Worm (Caenorhabditis elegans) whole organism, L1 larva: ENCODE measurements around the gene T22B2.2.

Source experiments
- aha-1 ChIP-seq: fragments of 150-350 bp; optimal IDR thresholded peaks from 2 replicates; lab custom pipeline; 2014; ENCODE audit warnings: missing biosample characterization, missing genetic modification characterization
- alr-1 ChIP-seq: fragments of 200-800 bp; sonication (Bioruptor generic); optimal IDR thresholded peaks from 2 replicates; lab custom pipeline; 2018; ENCODE audit warnings: borderline replicate concordance, mild to moderate bottlenecking, missing genetic modification characterization, missing compliant biosample characterization
- aly-2 ChIP-seq: fragments of 150-350 bp; optimal IDR thresholded peaks from 2 replicates; lab custom pipeline; 2014; ENCODE audit warnings: missing biosample characterization, missing genetic modification characterization
- ama-1 ChIP-seq: fragments of 150-350 bp; optimal IDR thresholded peaks from 2 replicates; lab custom pipeline; 2014
- ceh-63 ChIP-seq: fragments of 200-800 bp; sonication (Bioruptor generic); optimal IDR thresholded peaks from 2 replicates; lab custom pipeline; 2018; ENCODE audit warnings: mild to moderate bottlenecking, missing genetic modification characterization, missing compliant biosample characterization
- ceh-8 ChIP-seq: fragments of 200-800 bp; sonication (Bioruptor generic); optimal IDR thresholded peaks from 2 replicates; lab custom pipeline; 2018; ENCODE audit warnings: mild to moderate bottlenecking, missing genetic modification characterization, moderate library complexity, missing compliant biosample characterization
- ceh-82 ChIP-seq, 3 experiments: fragments of 150-350 bp in 1 of 3; sonication (generic microtip) in 2 of 3; optimal IDR thresholded peaks; 2 replicates each; lab custom pipeline; 2014 to 2017; ENCODE audit warnings: missing biosample characterization in 3 of 3, missing genetic modification characterization in 3 of 3
- ceh-88 ChIP-seq: fragments of 200-800 bp; sonication (Bioruptor generic); IDR thresholded peaks from 2 replicates; pipeline ENCODE4 v1.3.6; 2022; ENCODE audit warnings: missing genetic modification characterization, missing compliant biosample characterization
- dpl-1 ChIP-seq, 3 experiments: fragments of 150-350 bp in 2 of 3; sonication (generic microtip) in 1 of 3; optimal IDR thresholded peaks; 2 replicates each; lab custom pipeline; 2014 to 2017; ENCODE audit warnings: missing biosample characterization in 3 of 3, missing genetic modification characterization in 3 of 3, missing genetic modification reagents in 3 of 3
- dsc-1 ChIP-seq: sonication (generic microtip); optimal IDR thresholded peaks from 2 replicates; lab custom pipeline; 2016; ENCODE audit warnings: mild to moderate bottlenecking, missing genetic modification characterization, missing compliant biosample characterization
- efl-1 ChIP-seq, 4 experiments: fragments of 150-350 bp; optimal IDR thresholded peaks in 3 of 4; peaks in 1 of 4; 1 replicate in 1 of 4; 2 replicates in 3 of 4; lab custom pipeline; 2014; ENCODE audit warnings: missing biosample characterization in 2 of 4, missing genetic modification characterization in 2 of 4, missing genetic modification reagents in 2 of 4
- egl-13 ChIP-seq: sonication (generic microtip); optimal IDR thresholded peaks from 2 replicates; lab custom pipeline; 2016; ENCODE audit warnings: missing genotype, missing genetic modification reagents, missing genetic modification characterization, missing compliant biosample characterization
- elt-2 ChIP-seq: sonication (generic microtip); optimal IDR thresholded peaks from 2 replicates; lab custom pipeline; 2016; ENCODE audit warnings: missing genetic modification characterization, mild to moderate bottlenecking, inconsistent platforms, missing compliant biosample characterization, missing genetic modification reagents
- ets-5 ChIP-seq: fragments of 200-800 bp; sonication (Bioruptor generic); IDR thresholded peaks from 2 replicates; pipeline ENCODE4 v1.3.6; 2022; ENCODE audit warnings: missing genetic modification characterization, missing compliant biosample characterization
- fkh-8 ChIP-seq: sonication (generic microtip); optimal IDR thresholded peaks from 2 replicates; lab custom pipeline; 2016; ENCODE audit warnings: mild to moderate bottlenecking, missing genetic modification characterization, missing compliant biosample characterization
- fos-1 ChIP-seq: fragments of 150-350 bp; optimal IDR thresholded peaks from 2 replicates; lab custom pipeline; 2014; ENCODE audit warnings: missing biosample characterization, missing genetic modification characterization
- hpl-2 ChIP-seq: fragments of 150-350 bp; optimal IDR thresholded peaks from 2 replicates; lab custom pipeline; 2014; ENCODE audit warnings: missing biosample characterization, missing genetic modification reagents, missing genetic modification characterization
- jun-1 ChIP-seq: fragments of 150-350 bp; optimal IDR thresholded peaks from 2 replicates; lab custom pipeline; 2014; ENCODE audit warnings: missing biosample characterization, missing genetic modification reagents, missing genetic modification characterization
- lin-14 ChIP-seq: fragments of 200-800 bp; sonication (Bioruptor generic); optimal IDR thresholded peaks from 2 replicates; lab custom pipeline; 2018; ENCODE audit warnings: mild to moderate bottlenecking, missing genetic modification characterization, moderate library complexity, missing compliant biosample characterization
- lin-35 ChIP-seq, 2 experiments: fragments of 150-350 bp; optimal IDR thresholded peaks; 2 replicates each; lab custom pipeline; 2014; ENCODE audit warnings: missing biosample characterization in 2 of 2, missing genetic modification characterization in 2 of 2, missing genetic modification reagents in 2 of 2
- lin-39 ChIP-seq: fragments of 150-350 bp; optimal IDR thresholded peaks from 2 replicates; lab custom pipeline; 2014; ENCODE audit warnings: missing biosample characterization, missing genetic modification reagents, missing genetic modification characterization
- lsy-2 ChIP-seq, 2 experiments: fragments of 150-350 bp; optimal IDR thresholded peaks; 2 replicates each; lab custom pipeline; 2014; ENCODE audit warnings: missing biosample characterization in 2 of 2, missing genetic modification characterization in 2 of 2
- mab-9 ChIP-seq: fragments of 200-800 bp; sonication (Bioruptor generic); IDR thresholded peaks from 2 replicates; pipeline ENCODE4 v1.3.6; 2022; ENCODE audit warnings: missing genetic modification reagents, missing genetic modification characterization, missing compliant biosample characterization
- mef-2 ChIP-seq: fragments of 150-350 bp; optimal IDR thresholded peaks from 2 replicates; lab custom pipeline; 2014; ENCODE audit warnings: missing biosample characterization, missing genetic modification characterization
- nhr-11 ChIP-seq: fragments of 150-350 bp; optimal IDR thresholded peaks from 2 replicates; lab custom pipeline; 2014; ENCODE audit warnings: missing biosample characterization, missing genetic modification characterization
- nhr-12 ChIP-seq: sonication (generic microtip); optimal IDR thresholded peaks from 2 replicates; lab custom pipeline; 2017; ENCODE audit warnings: missing biosample characterization, missing genetic modification characterization
- nhr-19 ChIP-seq: fragments of 200-800 bp; sonication (Bioruptor generic); conservative IDR thresholded peaks from 2 replicates; pipeline ENCODE4 v1.3.6; 2022; ENCODE audit warnings: missing genetic modification characterization, missing compliant biosample characterization
- nhr-20 ChIP-seq: sonication (generic microtip); optimal IDR thresholded peaks from 2 replicates; lab custom pipeline; 2016; ENCODE audit warnings: mild to moderate bottlenecking, missing genetic modification characterization, missing compliant biosample characterization
- nhr-71 ChIP-seq: sonication (generic microtip); optimal IDR thresholded peaks from 2 replicates; lab custom pipeline; 2016; ENCODE audit warnings: mild to moderate bottlenecking, missing genetic modification characterization, moderate library complexity, missing compliant biosample characterization
- nhr-76 ChIP-seq: sonication (generic microtip); optimal IDR thresholded peaks from 2 replicates; lab custom pipeline; 2017; ENCODE audit warnings: missing biosample characterization, missing genetic modification characterization
- nhr-84 ChIP-seq: sonication (generic microtip); optimal IDR thresholded peaks from 2 replicates; lab custom pipeline; 2017; ENCODE audit warnings: missing biosample characterization, missing genetic modification characterization
- nhr-85 ChIP-seq: sonication (generic microtip); peaks from one replicate; lab custom pipeline; 2016; ENCODE audit warnings: missing genetic modification characterization, inconsistent platforms, missing compliant biosample characterization
- rnt-1 ChIP-seq: sonication (generic microtip); optimal IDR thresholded peaks from 2 replicates; lab custom pipeline; 2016; ENCODE audit warnings: mild to moderate bottlenecking, missing genetic modification characterization, moderate library complexity, missing compliant biosample characterization
- skn-1 ChIP-seq: fragments of 150-350 bp; optimal IDR thresholded peaks from 2 replicates; lab custom pipeline; 2014; ENCODE audit warnings: missing biosample characterization, missing genetic modification characterization
- snu-23 ChIP-seq: sonication (generic microtip); optimal IDR thresholded peaks from 2 replicates; lab custom pipeline; 2016; ENCODE audit warnings: missing genetic modification characterization, missing compliant biosample characterization
- sox-4 ChIP-seq: sonication (generic microtip); optimal IDR thresholded peaks from 2 replicates; lab custom pipeline; 2016; ENCODE audit warnings: missing genetic modification characterization, missing compliant biosample characterization
- sup-37 ChIP-seq: fragments of 200-800 bp; sonication (Bioruptor generic); optimal IDR thresholded peaks from 2 replicates; lab custom pipeline; 2018; ENCODE audit warnings: mild to moderate bottlenecking, missing genetic modification characterization, missing compliant biosample characterization
- swsn-7 ChIP-seq: sonication (generic microtip); optimal IDR thresholded peaks from 2 replicates; lab custom pipeline; 2016; ENCODE audit warnings: missing genetic modification characterization, missing compliant biosample characterization
- unc-130 ChIP-seq: fragments of 150-350 bp; optimal IDR thresholded peaks from 2 replicates; lab custom pipeline; 2017; ENCODE audit warnings: missing biosample characterization, missing genetic modification characterization, inconsistent platforms
- unc-30 ChIP-seq: sonication (generic microtip); optimal IDR thresholded peaks from 2 replicates; lab custom pipeline; 2017; ENCODE audit warnings: missing biosample characterization, missing genetic modification characterization
- unc-62 ChIP-seq: fragments of 150-350 bp; optimal IDR thresholded peaks from 2 replicates; lab custom pipeline; 2014; ENCODE audit warnings: missing biosample characterization, missing genetic modification reagents, missing genetic modification characterization
- xbp-1 ChIP-seq: sonication (generic microtip); optimal IDR thresholded peaks from 2 replicates; lab custom pipeline; 2016; ENCODE audit warnings: missing genetic modification characterization, missing compliant biosample characterization
- zag-1 ChIP-seq: fragments of 150-350 bp; optimal IDR thresholded peaks from 2 replicates; lab custom pipeline; 2014; ENCODE audit warnings: missing biosample characterization, missing genetic modification characterization
- zip-4 ChIP-seq: fragments of 200-800 bp; sonication (Bioruptor generic); optimal IDR thresholded peaks from 2 replicates; lab custom pipeline; 2018; ENCODE audit warnings: mild to moderate bottlenecking, missing genetic modification characterization, moderate library complexity, missing compliant biosample characterization

The T22B2.2 gene

ce11 chrX:3887595-3887994, 32.6 kb upstream of the T22B2.2 start:
- no peak for TF ChIP-seq lin-35 (GFP tag; optimal IDR thresholded peaks at IDR 0.05; lab: Kevin White, UChicago)
- no peak for TF ChIP-seq mef-2 (tag; lab: Kevin White, UChicago)
- no peak for TF ChIP-seq nhr-85 (tag; lab: Kevin White, UChicago)
- TF ChIP-seq ceh-8 (GFP tag; lab: Kevin White, UChicago): no peak
- no peak for TF ChIP-seq elt-2 (tag; lab: Kevin White, UChicago)
- no peak for TF ChIP-seq zag-1 (tag; lab: Kevin White, UChicago)
- TF ChIP-seq nhr-71 (tag; lab: Kevin White, UChicago): no peak
- no peak for TF ChIP-seq nhr-20 (tag; lab: Kevin White, UChicago)
- TF ChIP-seq, all 84 proteins: peak for 0

ce11 chrX:3895577-3895976, 24.6 kb upstream of the T22B2.2 start, which contains the start of gene F47F2.3:
Gene F47F2.3, minus strand, starts transcription at chrX:3895677.
- TF ChIP-seq ceh-63 (no peak), mef-2 (tag; lab: Kevin White, UChicago) (no peak), nhr-11 (tag; lab: Kevin White, UChicago) (no peak), ceh-8 (GFP tag; lab: Kevin White, UChicago) (no peak), sox-4 (no peak), nhr-12 (tag; lab: Kevin White, UChicago) (no peak), aly-2 (tag; lab: Kevin White, UChicago) (no peak), lin-14 (GFP tag; lab: Kevin White, UChicago) (no peak), ceh-82 (tag; optimal IDR thresholded peaks at IDR 0.05; lab: Kevin White, UChicago) (no peak), nhr-84 (tag; lab: Kevin White, UChicago) (no peak), ama-1 (lab: Kevin White, UChicago) (no peak), dpl-1 (GFP tag; optimal IDR thresholded peaks at IDR 0.05; lab: Kevin White, UChicago) (no peak), xbp-1 (tag; lab: Kevin White, UChicago) (no peak), sup-37 (GFP tag; lab: Kevin White, UChicago) (no peak), zag-1 (tag; lab: Kevin White, UChicago) (no peak), lin-39 (tag; lab: Kevin White, UChicago) (no peak), fos-1 (tag; lab: Kevin White, UChicago) (no peak), aha-1 (no peak), lsy-2 (tag; optimal IDR thresholded peaks at IDR 0.05; lab: Kevin White, UChicago) (no peak), unc-62 (no peak)

- no peak for TF ChIP-seq lsy-2 (tag; optimal IDR thresholded peaks at IDR 0.05; lab: Kevin White, UChicago)
- TF ChIP-seq rnt-1: peak; percentile 4
- TF ChIP-seq lin-14 (GFP tag; lab: Kevin White, UChicago): peak; percentile 8
- no peak for TF ChIP-seq aly-2 (tag; lab: Kevin White, UChicago)
- no peak for TF ChIP-seq unc-62
- peak; percentile 63 for TF ChIP-seq unc-30
- TF ChIP-seq fkh-8: peak; percentile 23
- no peak for TF ChIP-seq sox-4
- TF ChIP-seq hpl-2 (GFP tag; lab: Kevin White, UChicago): no peak
- no peak for TF ChIP-seq dsc-1 (tag; lab: Kevin White, UChicago)
- TF ChIP-seq efl-1 (optimal IDR thresholded peaks at IDR 0.05; lab: Kevin White, UChicago): no peak
- peak in 1 of 2 experiments; percentile 77 for TF ChIP-seq efl-1 (GFP tag; optimal IDR thresholded peaks at IDR 0.05 in 1 of 2; lab: Kevin White, UChicago)
Measured at ce11 chrX:3898255-3899177, 21.7 kb upstream of the T22B2.2 start.

- no peak for TF ChIP-seq ceh-88 (GFP tag; lab: Robert Waterston, UW)
- TF ChIP-seq alr-1 (tag; lab: Kevin White, UChicago): no peak
- TF ChIP-seq ets-5 (GFP tag; lab: Robert Waterston, UW): no peak
- peak; percentile 1 for TF ChIP-seq swsn-7 (tag; lab: Kevin White, UChicago)
- peak; percentile 13 for TF ChIP-seq unc-130
- TF ChIP-seq nhr-76 (tag; lab: Kevin White, UChicago): no peak
- TF ChIP-seq nhr-19 (GFP tag; lab: Robert Waterston, UW): peak; percentile 53
- TF ChIP-seq mab-9 (GFP tag; lab: Robert Waterston, UW): no peak
- no peak for TF ChIP-seq jun-1 (tag; lab: Kevin White, UChicago)
- TF ChIP-seq lin-14 (GFP tag; lab: Kevin White, UChicago): peak; percentile 62
- peak; percentile 34 for TF ChIP-seq snu-23 (GFP tag; lab: Kevin White, UChicago)
- peak; percentile 82 for TF ChIP-seq rnt-1
- no peak for TF ChIP-seq ama-1 (lab: Kevin White, UChicago)
- no peak for TF ChIP-seq egl-13 (tag; lab: Kevin White, UChicago)
- TF ChIP-seq ceh-82 (tag; optimal IDR thresholded peaks at IDR 0.05; lab: Kevin White, UChicago): no peak
- TF ChIP-seq zip-4 (GFP tag; lab: Kevin White, UChicago): no peak
- TF ChIP-seq dsc-1 (tag; lab: Kevin White, UChicago): no peak
- no peak for TF ChIP-seq skn-1
- TF ChIP-seq nhr-71 (tag; lab: Kevin White, UChicago): peak; percentile 65
Measured at ce11 chrX:3900715-3901114, 19.5 kb upstream of the T22B2.2 start.
